Fruit fly (Drosophila melanogaster) whole organism, embryonic: Measurements from ENCODE around the gene yellow-f2.

Experiments used
- Blimp-1 ChIP-seq: fragments of 200-800 bp; sonication (Bioruptor generic); optimal IDR thresholded peaks from 3 replicates; lab custom pipeline; 2018; ENCODE audit warnings: missing biosample characterization, missing genetic modification characterization, mild to moderate bottlenecking, moderate library complexity, missing genetic modification reagents
- CG11456 ChIP-seq: fragments of 200-800 bp; sonication (Bioruptor generic); IDR thresholded peaks from 3 replicates; pipeline ENCODE4 v1.3.6; 2022; ENCODE audit warnings: missing biosample characterization, missing genetic modification characterization
- CG11695 ChIP-seq: fragments of 200-800 bp; sonication (Bioruptor generic); IDR thresholded peaks from 3 replicates; pipeline ENCODE4 v1.3.6; 2022; ENCODE audit warnings: missing biosample characterization, missing genetic modification characterization
- CG13123 ChIP-seq: fragments of 200-800 bp; sonication (Bioruptor generic); optimal IDR thresholded peaks from 2 replicates; lab custom pipeline; 2016; ENCODE audit warnings: missing biosample characterization, missing genetic modification characterization
- CG13624 ChIP-seq: fragments of 200-800 bp; sonication (Bioruptor generic); optimal IDR thresholded peaks from 2 replicates; lab custom pipeline; 2016; ENCODE audit warnings: missing biosample characterization, missing genetic modification characterization
- CG14710 ChIP-seq: fragments of 200-800 bp; sonication (Bioruptor generic); optimal IDR thresholded peaks from 3 replicates; lab custom pipeline; 2019; ENCODE audit warnings: missing biosample characterization, mild to moderate bottlenecking, missing genetic modification characterization, moderate library complexity
- CG15479 ChIP-seq: fragments of 200-800 bp; sonication (Bioruptor generic); optimal IDR thresholded peaks from 3 replicates; lab custom pipeline; 2019; ENCODE audit warnings: missing biosample characterization, mild to moderate bottlenecking, missing genetic modification characterization, moderate library complexity
- CG15601 ChIP-seq: fragments of 200-800 bp; sonication (Bioruptor generic); optimal IDR thresholded peaks from 3 replicates; lab custom pipeline; 2019; ENCODE audit warnings: missing biosample characterization, mild to moderate bottlenecking, missing genetic modification characterization, moderate library complexity
- CG16813 ChIP-seq: fragments of 200-800 bp; sonication (Bioruptor generic); IDR thresholded peaks from 3 replicates; pipeline ENCODE4 v1.3.6; 2022; ENCODE audit warnings: missing biosample characterization, missing genetic modification characterization; ENCODE audit not compliant: partially characterized antibody
- CG17328 ChIP-seq: fragments of 200-800 bp; sonication (Bioruptor generic); IDR thresholded peaks from 2 replicates; pipeline ENCODE4 v1.3.6; 2022; ENCODE audit warnings: missing biosample characterization, missing genetic modification characterization
- CG17802 ChIP-seq: fragments of 200-800 bp; sonication (Bioruptor generic); optimal IDR thresholded peaks from 2 replicates; lab custom pipeline; 2018; ENCODE audit warnings: missing biosample characterization, mild to moderate bottlenecking, missing genetic modification characterization, moderate library complexity
- CG18476 ChIP-seq: fragments of 200-800 bp; sonication (Bioruptor generic); optimal IDR thresholded peaks from 2 replicates; lab custom pipeline; 2016; ENCODE audit warnings: missing biosample characterization, mild to moderate bottlenecking, missing genetic modification characterization
- CG18764 ChIP-seq: fragments of 200-800 bp; sonication (Bioruptor generic); optimal IDR thresholded peaks from 3 replicates; lab custom pipeline; 2016; ENCODE audit warnings: missing biosample characterization, missing genetic modification characterization
- CG30020 ChIP-seq: fragments of 200-800 bp; optimal IDR thresholded peaks from 2 replicates; lab custom pipeline; 2019; ENCODE audit warnings: missing biosample characterization, mild to moderate bottlenecking, missing genetic modification characterization, moderate library complexity
- CG3065 ChIP-seq: fragments of 200-800 bp; sonication (Bioruptor generic); optimal IDR thresholded peaks from 2 replicates; lab custom pipeline; 2016; ENCODE audit warnings: missing biosample characterization, missing genetic modification characterization
- CG5953 ChIP-seq: fragments of 200-800 bp; sonication (Bioruptor generic); IDR thresholded peaks from 2 replicates; pipeline ENCODE4 v1.3.6; 2022; ENCODE audit warnings: missing biosample characterization, missing genetic modification characterization
- CG6272 ChIP-seq: fragments of 200-800 bp; sonication (Bioruptor generic); IDR thresholded peaks from 2 replicates; pipeline ENCODE4 v1.3.6; 2022; ENCODE audit warnings: missing biosample characterization, missing genetic modification characterization
- CG7987 ChIP-seq: fragments of 200-800 bp; sonication (Bioruptor generic); optimal IDR thresholded peaks from 2 replicates; lab custom pipeline; 2018; ENCODE audit warnings: missing biosample characterization, mild to moderate bottlenecking, missing genetic modification characterization, moderate library complexity
- CG9817 ChIP-seq: fragments of 200-800 bp; sonication (Bioruptor generic); optimal IDR thresholded peaks from 2 replicates; lab custom pipeline; 2018; ENCODE audit warnings: missing biosample characterization, mild to moderate bottlenecking, missing genetic modification characterization, moderate library complexity
- Dp ChIP-seq: fragments of 200-800 bp; sonication (Bioruptor generic); optimal IDR thresholded peaks from 2 replicates; lab custom pipeline; 2018; ENCODE audit warnings: missing biosample characterization, mild to moderate bottlenecking, missing genetic modification characterization, moderate library complexity
- HmgD ChIP-seq: fragments of 200-800 bp; sonication (Bioruptor generic); optimal IDR thresholded peaks from 3 replicates; lab custom pipeline; 2016; ENCODE audit warnings: missing biosample characterization, missing genetic modification characterization
- Hsf ChIP-seq: fragments of 200-800 bp; sonication (Bioruptor generic); optimal IDR thresholded peaks from 3 replicates; lab custom pipeline; 2016; ENCODE audit warnings: missing biosample characterization, missing genetic modification characterization
- Lim3 ChIP-seq: fragments of 200-800 bp; sonication (Bioruptor generic); IDR thresholded peaks from 2 replicates; pipeline ENCODE4 v1.3.6; 2022; ENCODE audit warnings: missing biosample characterization, missing genetic modification characterization
- Max ChIP-seq: fragments of 200-800 bp; sonication (Bioruptor generic); optimal IDR thresholded peaks from 2 replicates; lab custom pipeline; 2016; ENCODE audit warnings: missing biosample characterization, mild to moderate bottlenecking, missing genetic modification characterization
- Nf-YB ChIP-seq: fragments of 200-800 bp; sonication (Bioruptor generic); optimal IDR thresholded peaks from 3 replicates; lab custom pipeline; 2019; ENCODE audit warnings: missing biosample characterization, mild to moderate bottlenecking, missing genetic modification characterization, moderate library complexity
- PHDP ChIP-seq: fragments of 200-800 bp; sonication (Bioruptor generic); optimal IDR thresholded peaks from 3 replicates; lab custom pipeline; 2018; ENCODE audit warnings: missing biosample characterization, mild to moderate bottlenecking, missing genetic modification characterization, moderate library complexity
- Rx ChIP-seq: fragments of 200-800 bp; sonication (Bioruptor generic); IDR thresholded peaks from 2 replicates; pipeline ENCODE4 v1.3.6; 2022; ENCODE audit warnings: missing biosample characterization, missing genetic modification characterization
- Sin3A ChIP-seq: fragments of >200 bp; optimal IDR thresholded peaks from 2 replicates; lab custom pipeline; 2018
- Sry-β ChIP-seq: fragments of 200-800 bp; sonication (Bioruptor generic); optimal IDR thresholded peaks from 2 replicates; lab custom pipeline; 2018; ENCODE audit warnings: missing biosample characterization, mild to moderate bottlenecking, missing genetic modification characterization, moderate library complexity
- Ssrp ChIP-seq: fragments of 200-800 bp; sonication (Bioruptor generic); optimal IDR thresholded peaks from 2 replicates; lab custom pipeline; 2018; ENCODE audit warnings: missing biosample characterization, mild to moderate bottlenecking, missing genetic modification characterization, moderate library complexity
- Taf1 ChIP-seq: fragments of 200-800 bp; sonication (Bioruptor generic); IDR thresholded peaks from 2 replicates; pipeline ENCODE4 v1.3.6; 2022; ENCODE audit warnings: missing biosample characterization, missing genetic modification characterization
- Vsx1 ChIP-seq: fragments of 200-800 bp; sonication (Bioruptor generic); optimal IDR thresholded peaks from 2 replicates; lab custom pipeline; 2017; ENCODE audit warnings: missing biosample characterization, mild to moderate bottlenecking, missing genetic modification characterization, missing genetic modification reagents
- Xrp1 ChIP-seq: fragments of 200-800 bp; sonication (Bioruptor generic); IDR thresholded peaks from 2 replicates; pipeline ENCODE4 v1.3.6; 2022; ENCODE audit warnings: missing biosample characterization, missing genetic modification characterization
- amos ChIP-seq: fragments of 200-800 bp; sonication (Bioruptor generic); IDR thresholded peaks from 2 replicates; pipeline ENCODE4 v1.3.6; 2022; ENCODE audit warnings: missing biosample characterization, missing genetic modification characterization; ENCODE audit not compliant: partially characterized antibody
- bbx ChIP-seq: fragments of 200-800 bp; sonication (Bioruptor generic); IDR thresholded peaks from 2 replicates; pipeline ENCODE4 v1.3.6; 2022; ENCODE audit warnings: missing biosample characterization, missing genetic modification characterization; ENCODE audit not compliant: partially characterized antibody
- cato ChIP-seq: fragments of 200-800 bp; sonication (Bioruptor generic); optimal IDR thresholded peaks from 2 replicates; lab custom pipeline; 2016; ENCODE audit warnings: missing biosample characterization, missing genetic modification characterization, borderline replicate concordance
- chn ChIP-seq: fragments of 200-800 bp; sonication (Bioruptor generic); optimal IDR thresholded peaks from 2 replicates; lab custom pipeline; 2016; ENCODE audit warnings: missing biosample characterization, missing genetic modification characterization
- disco-r ChIP-seq: fragments of 200-800 bp; sonication (Bioruptor generic); optimal IDR thresholded peaks from 2 replicates; lab custom pipeline; 2016; ENCODE audit warnings: missing biosample characterization, missing genetic modification characterization
- dpn ChIP-seq, 2 experiments: fragments of 200-800 bp; sonication (Bioruptor generic); optimal IDR thresholded peaks; 3 replicates each; lab custom pipeline; 2016; ENCODE audit warnings: missing biosample characterization in 2 of 2, missing genetic modification characterization in 2 of 2
- fu2 ChIP-seq: fragments of 200-800 bp; sonication (Bioruptor generic); optimal IDR thresholded peaks from 2 replicates; lab custom pipeline; 2016; ENCODE audit warnings: missing biosample characterization, missing genetic modification characterization
- her ChIP-seq: fragments of 200-800 bp; sonication (Bioruptor generic); optimal IDR thresholded peaks from 2 replicates; lab custom pipeline; 2016; ENCODE audit warnings: missing biosample characterization, missing genetic modification characterization
- nerfin-2 ChIP-seq: fragments of 200-800 bp; sonication (Bioruptor generic); IDR thresholded peaks from 2 replicates; pipeline ENCODE4 v1.3.6; 2022; ENCODE audit warnings: missing biosample characterization, missing genetic modification characterization; ENCODE audit not compliant: partially characterized antibody
- nom ChIP-seq: fragments of 200-800 bp; sonication (Bioruptor generic); optimal IDR thresholded peaks from 2 replicates; lab custom pipeline; 2017; ENCODE audit warnings: missing biosample characterization, missing genetic modification characterization, mild to moderate bottlenecking, moderate library complexity, missing genetic modification reagents
- org-1 ChIP-seq: fragments of 200-800 bp; sonication (Bioruptor generic); optimal IDR thresholded peaks from 2 replicates; lab custom pipeline; 2017; ENCODE audit warnings: missing biosample characterization, missing genetic modification characterization
- otp ChIP-seq: fragments of 200-800 bp; sonication (Bioruptor generic); IDR thresholded peaks from 3 replicates; pipeline ENCODE4, ENCODE4 v1.3.6; 2022; ENCODE audit warnings: missing biosample characterization, missing genetic modification characterization
- pb ChIP-seq: fragments of 200-800 bp; sonication (Bioruptor generic); optimal IDR thresholded peaks from 3 replicates; lab custom pipeline; 2016; ENCODE audit warnings: missing biosample characterization, missing genetic modification characterization
- row ChIP-seq: fragments of 200-800 bp; sonication (Bioruptor generic); IDR thresholded peaks from 3 replicates; pipeline ENCODE4 v1.3.6; 2022; ENCODE audit warnings: missing biosample characterization, missing genetic modification characterization
- sens ChIP-seq: fragments of 200-800 bp; sonication (Bioruptor generic); peaks from one replicate; lab custom pipeline; 2016; ENCODE audit warnings: missing biosample characterization, missing genetic modification characterization
- sr ChIP-seq: fragments of 200-800 bp; sonication (Bioruptor generic); IDR thresholded peaks from 3 replicates; pipeline ENCODE4 v1.3.6; 2022; ENCODE audit warnings: missing biosample characterization, missing genetic modification characterization
- tio ChIP-seq: fragments of 200-800 bp; sonication (Bioruptor generic); optimal IDR thresholded peaks from 2 replicates; lab custom pipeline; 2017; ENCODE audit warnings: missing biosample characterization, missing genetic modification characterization, inconsistent platforms
- vfl ChIP-seq: fragments of 200-800 bp; sonication (Bioruptor generic); optimal IDR thresholded peaks from 2 replicates; lab custom pipeline; 2016; ENCODE audit warnings: missing biosample characterization, missing genetic modification characterization

yellow-f2 gene

DNA sequence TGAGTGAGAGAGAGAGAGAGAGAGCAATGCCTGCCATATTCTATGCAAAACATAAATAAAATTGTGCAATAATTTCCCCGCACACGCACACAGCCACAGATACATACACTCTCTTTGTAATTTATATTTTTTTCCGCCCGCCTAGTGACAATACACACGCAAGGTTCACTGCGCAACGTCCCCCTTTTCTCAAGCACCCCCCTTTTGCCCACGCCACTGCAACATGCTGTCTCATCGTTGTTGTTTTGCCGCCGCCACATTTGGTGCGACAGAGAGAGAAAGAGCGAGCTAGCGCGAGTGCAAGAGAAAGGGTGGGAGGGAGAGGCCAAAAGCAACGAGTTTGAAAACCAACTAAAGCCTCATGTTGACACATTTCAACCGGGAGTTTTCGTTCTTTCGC, 17.4 kb upstream of the yellow-f2 start (continued):
- TF ChIP-seq CG17802 (no peak), Max (GFP tag; lab: Kevin White, UChicago) (peak; percentile 30), CG14710 (tag; lab: Kevin White, UChicago) (no peak), CG7987 (GFP tag; lab: Kevin White, UChicago) (peak; percentile 64), cato (GFP tag; lab: Kevin White, UChicago) (no peak), org-1 (GFP tag; lab: Kevin White, UChicago) (peak; percentile 62), otp (GFP tag; lab: Robert Waterston, UW) (peak; percentile 66; the same call in 1 of the 3 replicates), pb (GFP tag; lab: Kevin White, UChicago) (peak; percentile 14), row (GFP tag; lab: Robert Waterston, UW) (peak; percentile 81), sens (GFP tag; lab: Kevin White, UChicago) (peak; percentile 84), CG16813 (GFP tag; lab: Robert Waterston, UW) (no peak), CG3065 (GFP tag; lab: Kevin White, UChicago) (no peak), dpn (GFP tag; optimal IDR thresholded peaks at IDR 0.05; lab: Kevin White, UChicago) (peak; percentile 73 to 75), tio (no peak), CG11456 (GFP tag; lab: Robert Waterston, UW) (peak; percentile 73), CG17328 (GFP tag; lab: Robert Waterston, UW) (peak; percentile 63), Sin3A (lab: Kevin White, UChicago) (no peak), Ssrp (tag; lab: Kevin White, UChicago) (no peak), amos (GFP tag; lab: Robert Waterston, UW) (no peak), nom (GFP tag; lab: Kevin White, UChicago) (peak; percentile 75), HmgD (GFP tag; lab: Kevin White, UChicago) (peak; percentile 36), CG13624 (GFP tag; lab: Kevin White, UChicago) (peak; percentile 60), CG18764 (GFP tag; lab: Kevin White, UChicago) (no peak), vfl (peak; percentile 60), CG11695 (GFP tag; lab: Robert Waterston, UW) (0 out of 3 replicates have a peak, but pooled peaks have one; percentile 34), Vsx1 (no peak), Blimp-1 (peak; percentile 1), CG9817 (tag; lab: Kevin White, UChicago) (peak; percentile 33), CG5953 (GFP tag; lab: Robert Waterston, UW) (0 out of 2 replicates have a peak, but pooled peaks have one; percentile 24), Taf1 (GFP tag; lab: Robert Waterston, UW) (no peak), Hsf (GFP tag; lab: Kevin White, UChicago) (peak; percentile 44), Nf-YB (GFP tag; lab: Kevin White, UChicago) (peak; percentile 23), CG6272 (GFP tag; lab: Robert Waterston, UW) (no peak; the same call in 1 of the 2 replicates), CG30020 (tag; lab: Kevin White, UChicago) (no peak), sr (GFP tag; lab: Robert Waterston, UW) (peak; percentile 74; the same call in 2 of the 3 replicates), CG15479 (GFP tag; lab: Kevin White, UChicago) (peak; percentile 91), chn (GFP tag; lab: Kevin White, UChicago) (peak; percentile 72), CG13123 (GFP tag; lab: Kevin White, UChicago) (no peak), bbx (GFP tag; lab: Robert Waterston, UW) (0 out of 2 replicates have a peak, but pooled peaks have one; percentile 17), fu2 (GFP tag; lab: Kevin White, UChicago) (peak; percentile 53), PHDP (tag; lab: Kevin White, UChicago) (peak; percentile 38), CG15601 (tag; lab: Kevin White, UChicago) (no peak), Dp (GFP tag; lab: Kevin White, UChicago) (no peak), her (GFP tag; lab: Kevin White, UChicago) (peak; percentile 20), Lim3 (GFP tag; lab: Robert Waterston, UW) (no peak), Xrp1 (GFP tag; lab: Robert Waterston, UW) (peak; percentile 65), CG18476 (GFP tag; lab: Kevin White, UChicago) (no peak), disco-r (peak; percentile 73), nerfin-2 (GFP tag; lab: Robert Waterston, UW) (no peak), Rx (peak; percentile 62), Sry-β (GFP tag; lab: Kevin White, UChicago) (no peak)
